Worm (Caenorhabditis elegans) whole organism, young adult: Measurements from ENCODE around the gene Y62H9A.12.

Experiments used
- B0035.1 ChIP-seq: sonication (generic microtip); optimal IDR thresholded peaks from 2 replicates; lab custom pipeline; 2016; ENCODE audit warnings: missing genetic modification characterization, mild to moderate bottlenecking, missing compliant biosample characterization, missing genotype, missing genetic modification reagents
- B0261.1 ChIP-seq: sonication (generic microtip); optimal IDR thresholded peaks from 2 replicates; lab custom pipeline; 2016; ENCODE audit warnings: mild to moderate bottlenecking, missing genetic modification characterization, moderate library complexity, missing compliant biosample characterization
- C06A6.2 ChIP-seq: fragments of 200-800 bp; sonication (Bioruptor generic); conservative IDR thresholded peaks from 2 replicates; pipeline ENCODE4 v1.3.6; 2022; ENCODE audit warnings: missing genetic modification characterization, missing compliant biosample characterization
- D2030.7 ChIP-seq: fragments of 200-800 bp; sonication (Bioruptor generic); IDR thresholded peaks from 2 replicates; pipeline ENCODE4 v1.3.6; 2022; ENCODE audit warnings: missing genetic modification reagents, missing genetic modification characterization, missing compliant biosample characterization
- F23B12.7 ChIP-seq: sonication (generic microtip); optimal IDR thresholded peaks from 2 replicates; lab custom pipeline; 2017; ENCODE audit warnings: missing genetic modification characterization, mild to moderate bottlenecking, missing compliant biosample characterization, antibody characterized with exemption, moderate library complexity; ENCODE audit not compliant: insufficient read depth
- F55B11.4 ChIP-seq: sonication (generic microtip); optimal IDR thresholded peaks from 2 replicates; lab custom pipeline; 2016; ENCODE audit warnings: missing compliant biosample characterization, missing genetic modification characterization, borderline replicate concordance; ENCODE audit not compliant: insufficient read depth
- F57C9.4 ChIP-seq: sonication (generic microtip); optimal IDR thresholded peaks from 2 replicates; lab custom pipeline; 2017; ENCODE audit warnings: mild to moderate bottlenecking, missing genetic modification characterization, missing compliant biosample characterization
- K11D2.4 ChIP-seq: fragments of 200-800 bp; sonication (Bioruptor generic); IDR thresholded peaks from 2 replicates; pipeline ENCODE4 v1.3.6; 2022; ENCODE audit warnings: missing genetic modification reagents, missing genetic modification characterization, missing compliant biosample characterization
- Y56A3A.18 ChIP-seq: fragments of 200-800 bp; sonication (Bioruptor generic); IDR thresholded peaks from 2 replicates; pipeline ENCODE4 v1.3.6; 2022; ENCODE audit warnings: missing genetic modification reagents, missing genetic modification characterization, missing compliant biosample characterization
- Y95B8A.8 ChIP-seq: fragments of 200-800 bp; sonication (Bioruptor generic); IDR thresholded peaks from 2 replicates; pipeline ENCODE4 v1.3.6; 2022; ENCODE audit warnings: missing genetic modification reagents, missing genetic modification characterization, missing compliant biosample characterization
- ZK185.1 ChIP-seq: sonication (generic microtip); optimal IDR thresholded peaks from 2 replicates; lab custom pipeline; 2016; ENCODE audit warnings: mild to moderate bottlenecking, missing genetic modification characterization, missing compliant biosample characterization; ENCODE audit not compliant: poor library complexity, severe bottlenecking
- ama-1 ChIP-seq, 3 experiments: fragments of 150-350 bp in 1 of 3; sonication (generic microtip) in 2 of 3; optimal IDR thresholded peaks; 2 replicates each; lab custom pipeline; 2014 to 2018; ENCODE audit warnings: missing biosample characterization in 2 of 3, missing genetic modification characterization in 2 of 3, missing genetic modification reagents in 2 of 3
- bed-1 ChIP-seq: fragments of 200-800 bp; sonication (Bioruptor generic); IDR thresholded peaks from 2 replicates; pipeline ENCODE4 v1.3.6; 2022; ENCODE audit warnings: missing genetic modification reagents, missing genetic modification characterization, missing compliant biosample characterization
- cebp-1 ChIP-seq, 2 experiments: fragments of 200-800 bp in 1 of 2; sonication (Bioruptor generic) in 1 of 2; sonication (generic microtip) in 1 of 2; IDR thresholded peaks in 1 of 2; optimal IDR thresholded peaks in 1 of 2; 2 replicates each; pipeline versions ENCODE4 v1.3.6 to Lab custom; 2017 to 2022; ENCODE audit warnings: missing compliant biosample characterization in 2 of 2, missing genetic modification characterization in 2 of 2, mild to moderate bottlenecking in 1 of 2, missing genetic modification reagents in 1 of 2, moderate library complexity in 1 of 2
- ceh-100 ChIP-seq: fragments of 200-800 bp; sonication (Bioruptor generic); IDR thresholded peaks from 2 replicates; pipeline ENCODE4 v1.3.6; 2022; ENCODE audit warnings: missing genetic modification reagents, missing genetic modification characterization, missing compliant biosample characterization
- ceh-27 ChIP-seq: fragments of 200-800 bp; sonication (Bioruptor generic); optimal IDR thresholded peaks from 2 replicates; lab custom pipeline; 2018; ENCODE audit warnings: mild to moderate bottlenecking, missing genetic modification characterization, moderate library complexity, missing compliant biosample characterization
- dox-1 ChIP-seq: fragments of 200-800 bp; sonication (Bioruptor generic); IDR thresholded peaks from 2 replicates; pipeline ENCODE4 v1.3.6; 2022; ENCODE audit warnings: missing genetic modification reagents, missing genetic modification characterization, missing compliant biosample characterization
- dpff-1 ChIP-seq: sonication (generic microtip); optimal IDR thresholded peaks from 2 replicates; lab custom pipeline; 2017; ENCODE audit warnings: mild to moderate bottlenecking, missing genetic modification characterization, missing compliant biosample characterization
- dpl-1 ChIP-seq: fragments of 150-350 bp; optimal IDR thresholded peaks from 2 replicates; lab custom pipeline; 2014; ENCODE audit warnings: missing biosample characterization, missing genetic modification reagents, missing genetic modification characterization
- efl-1 ChIP-seq: fragments of 150-350 bp; optimal IDR thresholded peaks from 2 replicates; lab custom pipeline; 2014; ENCODE audit warnings: missing biosample characterization, missing genetic modification reagents, missing genetic modification characterization
- fkh-3 ChIP-seq: sonication (generic microtip); optimal IDR thresholded peaks from 2 replicates; lab custom pipeline; 2016; ENCODE audit warnings: mild to moderate bottlenecking, missing genetic modification characterization, missing compliant biosample characterization
- gei-17 ChIP-seq: fragments of 200-800 bp; sonication (Bioruptor generic); optimal IDR thresholded peaks from 2 replicates; lab custom pipeline; 2018; ENCODE audit warnings: mild to moderate bottlenecking, missing genetic modification characterization, missing compliant biosample characterization
- him-1 ChIP-seq: sonication (generic microtip); optimal IDR thresholded peaks from 2 replicates; lab custom pipeline; 2016; ENCODE audit warnings: missing genotype, missing genetic modification reagents, missing genetic modification characterization, missing compliant biosample characterization
- hmg-20 ChIP-seq: fragments of 200-800 bp; sonication (Bioruptor generic); IDR thresholded peaks from 2 replicates; pipeline ENCODE4 v1.3.6; 2022; ENCODE audit warnings: missing genetic modification reagents, missing genetic modification characterization, missing compliant biosample characterization
- hrde-1 ChIP-seq: sonication (generic microtip); optimal IDR thresholded peaks from 2 replicates; lab custom pipeline; 2016; ENCODE audit warnings: missing genetic modification characterization, mild to moderate bottlenecking, missing compliant biosample characterization, moderate library complexity, missing genotype, missing genetic modification reagents, borderline replicate concordance
- lin-26 ChIP-seq: fragments of 200-800 bp; sonication (Bioruptor generic); IDR thresholded peaks from 2 replicates; pipeline ENCODE4 v1.3.6; 2022; ENCODE audit warnings: missing genetic modification reagents, missing genetic modification characterization, missing compliant biosample characterization
- lin-40 ChIP-seq: sonication (generic microtip); optimal IDR thresholded peaks from 2 replicates; lab custom pipeline; 2016; ENCODE audit warnings: missing genetic modification characterization, mild to moderate bottlenecking, missing compliant biosample characterization, missing genotype, missing genetic modification reagents
- mes-4 ChIP-seq: sonication (generic microtip); optimal IDR thresholded peaks from 2 replicates; lab custom pipeline; 2016; ENCODE audit warnings: missing genotype, missing genetic modification characterization, missing compliant biosample characterization
- nfyb-1 ChIP-seq: fragments of 200-800 bp; sonication (Bioruptor generic); IDR thresholded peaks from 2 replicates; pipeline ENCODE4 v1.3.6; 2022; ENCODE audit warnings: missing genetic modification reagents, missing genetic modification characterization, missing compliant biosample characterization
- nhr-179 ChIP-seq: sonication (generic microtip); optimal IDR thresholded peaks from 2 replicates; lab custom pipeline; 2016; ENCODE audit warnings: mild to moderate bottlenecking, missing genetic modification characterization, missing compliant biosample characterization
- nhr-80 ChIP-seq: sonication (generic microtip); optimal IDR thresholded peaks from 2 replicates; lab custom pipeline; 2016; ENCODE audit warnings: missing genetic modification characterization, missing compliant biosample characterization
- snpc-1.1 ChIP-seq: sonication (generic microtip); optimal IDR thresholded peaks from 2 replicates; lab custom pipeline; 2017; ENCODE audit warnings: missing genetic modification characterization, mild to moderate bottlenecking, missing compliant biosample characterization, antibody characterized with exemption, moderate library complexity, missing genotype, missing genetic modification reagents; ENCODE audit not compliant: insufficient read depth
- snpc-4 ChIP-seq, 5 experiments: fragments of 150-350 bp in 1 of 5; sonication (generic microtip) in 4 of 5; optimal IDR thresholded peaks; 2 replicates each; lab custom pipeline; 2014 to 2018; ENCODE audit warnings: missing genetic modification characterization in 5 of 5, missing biosample characterization in 3 of 5, antibody characterized with exemption in 2 of 5, mild to moderate bottlenecking in 2 of 5, missing compliant biosample characterization in 2 of 5, missing genotype in 2 of 5, moderate library complexity in 2 of 5, missing genetic modification reagents in 1 of 5
- somi-1 ChIP-seq: fragments of 200-800 bp; sonication (Bioruptor generic); optimal IDR thresholded peaks from 2 replicates; lab custom pipeline; 2018; ENCODE audit warnings: mild to moderate bottlenecking, missing genetic modification characterization, missing compliant biosample characterization
- tbp1 ChIP-seq: fragments of 200-800 bp; sonication (Bioruptor generic); optimal IDR thresholded peaks from 2 replicates; lab custom pipeline; 2018; ENCODE audit warnings: mild to moderate bottlenecking, missing genetic modification characterization, missing compliant biosample characterization
- xnd-1 ChIP-seq: sonication (generic microtip); optimal IDR thresholded peaks from 2 replicates; lab custom pipeline; 2016; ENCODE audit warnings: missing genotype, missing genetic modification reagents, missing genetic modification characterization, missing compliant biosample characterization
- ztf-25 ChIP-seq: fragments of 200-800 bp; sonication (Bioruptor generic); IDR thresholded peaks from 2 replicates; pipeline ENCODE4 v1.3.6; 2022; ENCODE audit warnings: missing genetic modification reagents, missing genetic modification characterization, missing compliant biosample characterization
- ztf-26 ChIP-seq: sonication (generic microtip); optimal IDR thresholded peaks from 2 replicates; lab custom pipeline; 2017; ENCODE audit warnings: missing genetic modification characterization, missing compliant biosample characterization
- ztf-28 ChIP-seq: fragments of 200-800 bp; sonication (Bioruptor generic); IDR thresholded peaks from 2 replicates; pipeline ENCODE4 v1.3.6; 2022; ENCODE audit warnings: missing genetic modification reagents, missing genetic modification characterization, missing compliant biosample characterization

Gene Y62H9A.12

ce11 chrX:11917994-11918393, 4.1 kb downstream of the Y62H9A.12 start, which contains the start of gene Y62H9A.16:
Gene Y62H9A.16, plus strand, starts transcription at chrX:11918294.
- TF ChIP-seq dox-1 (no peak), somi-1 (GFP tag; lab: Kevin White, UChicago) (no peak), fkh-3 (tag; lab: Kevin White, UChicago) (no peak), tbp1 (GFP tag; lab: Kevin White, UChicago) (no peak), cebp-1 (GFP tag; IDR thresholded peaks at IDR 0.05; lab: Robert Waterston, UW) (no peak), cebp-1 (tag; optimal IDR thresholded peaks at IDR 0.05; lab: Kevin White, UChicago) (no peak)

ce11 chrX:11920723-11921283, 6.9 kb downstream of the Y62H9A.12 start, which contains the start of gene Y62H9A.14:
Gene Y62H9A.14, plus strand, starts transcription at chrX:11921233.
- TF ChIP-seq dpl-1 (GFP tag; lab: Kevin White, UChicago): no peak
- no peak for TF ChIP-seq B0261.1 (tag; lab: Kevin White, UChicago)
- TF ChIP-seq hrde-1 (tag; lab: Kevin White, UChicago): no peak
- no peak for TF ChIP-seq efl-1 (GFP tag; lab: Kevin White, UChicago)
- TF ChIP-seq F55B11.4 (tag; lab: Kevin White, UChicago): no peak
- no peak for TF ChIP-seq B0035.1 (tag; lab: Kevin White, UChicago)
- TF ChIP-seq F57C9.4 (tag; lab: Kevin White, UChicago): no peak
- TF ChIP-seq ceh-100 (GFP tag; lab: Robert Waterston, UW): no peak
- TF ChIP-seq bed-1 (GFP tag; lab: Robert Waterston, UW): no peak
- TF ChIP-seq nfyb-1: no peak
- no peak for TF ChIP-seq D2030.7 (GFP tag; lab: Robert Waterston, UW)
- TF ChIP-seq nhr-179 (tag; lab: Kevin White, UChicago): no peak
- TF ChIP-seq lin-26 (GFP tag; lab: Robert Waterston, UW): no peak
- TF ChIP-seq ztf-28 (GFP tag; lab: Robert Waterston, UW): no peak
- TF ChIP-seq him-1 (tag; lab: Kevin White, UChicago): no peak
- no peak for TF ChIP-seq ama-1 (optimal IDR thresholded peaks at IDR 0.05; lab: Kevin White, UChicago)
- TF ChIP-seq ama-1 (GFP tag; optimal IDR thresholded peaks at IDR 0.05; lab: Kevin White, UChicago): no peak
- TF ChIP-seq snpc-1.1: no peak
- TF ChIP-seq Y95B8A.8 (GFP tag; lab: Robert Waterston, UW): no peak
- no peak for TF ChIP-seq F23B12.7 (tag; lab: Kevin White, UChicago)
- no peak for TF ChIP-seq mes-4

DNA sequence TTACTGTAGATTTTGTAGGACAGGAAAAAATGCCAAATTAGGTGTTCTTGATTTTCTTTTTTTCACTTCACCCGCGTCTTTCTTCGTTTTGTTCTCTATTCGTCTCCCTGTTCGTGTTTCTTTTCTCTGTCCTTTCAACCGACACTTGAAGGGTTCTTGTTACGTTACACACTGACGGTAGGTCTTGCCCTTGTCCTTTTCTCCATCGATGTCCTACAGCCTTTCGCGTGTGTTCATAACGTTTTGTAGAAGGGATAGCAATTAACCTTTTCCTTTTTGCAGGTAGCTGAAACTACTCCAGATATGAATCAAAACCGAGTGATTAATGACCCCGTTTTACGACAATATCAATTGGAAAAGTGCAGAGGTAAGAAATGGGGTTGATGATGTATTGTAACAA, 10.2 kb downstream of the Y62H9A.12 start, which contains the start of gene F55G7.1:
TSS of gene F55G7.1 (plus strand) at position 276 of the 400 bp plus-strand sequence.
- TF ChIP-seq nhr-179 (tag; lab: Kevin White, UChicago): no peak
- TF ChIP-seq ZK185.1 (tag; lab: Kevin White, UChicago): peak; percentile 34
- TF ChIP-seq dox-1: peak; percentile 71; the same call in 1 of the 2 replicates
- 0 out of 2 replicates have a peak, but pooled peaks have one; percentile 36 for TF ChIP-seq C06A6.2
- TF ChIP-seq gei-17 (GFP tag; lab: Kevin White, UChicago): peak; percentile 92
- TF ChIP-seq dpff-1 (tag; lab: Kevin White, UChicago): no peak
- TF ChIP-seq K11D2.4: peak; percentile 56; the same call in 1 of the 2 replicates
- TF ChIP-seq ztf-25 (GFP tag; lab: Robert Waterston, UW): no peak
- TF ChIP-seq F23B12.7 (tag; lab: Kevin White, UChicago): peak; percentile 21
- TF ChIP-seq ztf-26 (tag; lab: Kevin White, UChicago): peak; percentile 71
- peak; percentile 18; the same call in 1 of the 2 replicates for TF ChIP-seq hmg-20 (GFP tag; lab: Robert Waterston, UW)
- TF ChIP-seq xnd-1: no peak
- TF ChIP-seq lin-40 (tag; lab: Kevin White, UChicago): peak; percentile 83
- peak; percentile 46 for TF ChIP-seq nhr-80 (tag; lab: Kevin White, UChicago)
- no peak for TF ChIP-seq snpc-4 (GFP tag; optimal IDR thresholded peaks at IDR 0.05; lab: Kevin White, UChicago)
- TF ChIP-seq snpc-4 (tag; optimal IDR thresholded peaks at IDR 0.05; lab: Kevin White, UChicago): peak in 2 of 4 experiments; percentile 19 to 82
- peak; percentile 28 for TF ChIP-seq B0261.1 (tag; lab: Kevin White, UChicago)
- TF ChIP-seq Y56A3A.18 (GFP tag; lab: Robert Waterston, UW): peak; percentile 63; the same call in 1 of the 2 replicates
- peak; percentile 60 for TF ChIP-seq ceh-27
